Worm (Caenorhabditis elegans) whole organism, dauer: Measurements from ENCODE around the gene urm-1.

Experiments used
- unc-62 ChIP-seq: sonication (generic microtip); optimal IDR thresholded peaks from 2 replicates; lab custom pipeline; 2017; ENCODE audit warnings: missing biosample characterization, missing genetic modification reagents, missing genetic modification characterization

urm-1 gene

ce11 chrIII:10505182-10505581, at the start of gene urm-1, which contains the start of gene taf-11.3:
TSS of gene urm-1 (plus strand) at chrIII:10505480.
TSS of gene taf-11.3 (minus strand) at chrIII:10505250.
- no peak for TF ChIP-seq unc-62 (GFP tag; lab: Kevin White, UChicago)

DNA sequence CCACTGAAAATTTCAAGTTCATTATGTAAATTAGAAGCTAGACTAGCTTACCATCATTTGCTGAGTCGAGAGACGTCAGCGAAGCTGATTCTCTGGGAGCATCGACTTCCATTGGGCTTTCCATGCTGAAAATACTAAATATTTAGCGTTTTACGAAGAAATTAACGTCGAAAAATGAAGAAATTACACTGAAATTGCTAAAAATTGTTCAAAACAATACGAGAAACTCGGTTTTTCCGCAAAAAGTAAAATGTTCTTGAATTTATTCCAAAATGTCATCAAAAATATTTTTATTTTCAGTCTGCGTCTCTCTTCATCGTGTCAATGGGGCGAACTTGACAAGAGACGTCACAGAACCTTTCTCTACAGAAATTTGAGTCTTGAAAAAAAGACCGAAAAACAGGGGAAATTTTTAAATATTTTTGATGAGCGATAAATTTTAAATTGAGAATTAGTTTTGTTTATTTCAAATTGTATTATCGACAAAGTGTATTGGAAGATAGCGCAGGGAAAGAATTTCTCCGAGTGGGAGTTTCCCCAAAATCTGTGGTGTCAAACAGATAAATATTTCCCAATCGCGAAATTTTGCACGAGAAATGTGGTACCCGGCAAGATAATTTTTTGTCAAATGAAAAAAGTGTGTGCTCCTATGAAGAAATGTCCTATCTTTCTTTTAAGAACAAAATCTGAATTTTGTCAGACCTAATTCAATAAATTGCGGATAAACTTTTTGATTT, 44.7 kb upstream of the urm-1 start, which contains the start of gene ecps-1:
ecps-1 (minus strand) TSS at position 125 of the 737 bp plus-strand sequence.
- no peak for TF ChIP-seq unc-62 (GFP tag; lab: Kevin White, UChicago)

DNA sequence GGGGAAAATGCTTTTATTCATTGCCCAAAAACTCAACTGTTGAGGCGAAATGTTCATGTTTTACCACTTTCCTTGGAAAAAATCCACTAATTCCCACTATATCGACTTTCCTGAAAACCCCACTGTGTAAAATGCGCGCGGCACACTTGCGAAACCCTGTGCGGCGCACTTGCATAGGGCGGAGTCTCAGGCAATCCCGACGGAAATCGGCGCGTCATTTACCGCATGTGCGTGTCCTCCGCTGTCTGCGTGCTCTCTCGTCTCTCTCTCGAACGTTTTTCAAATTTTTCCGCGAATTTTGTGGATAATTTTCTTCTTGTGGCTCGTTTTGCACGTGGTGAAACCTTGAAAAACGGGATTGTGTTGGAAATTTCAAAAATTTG, 44.1 kb upstream of the urm-1 start, which contains the start of gene atx-2:
atx-2 (plus strand) TSS at position 226 of the 383 bp plus-strand sequence.
- no peak for TF ChIP-seq unc-62 (GFP tag; lab: Kevin White, UChicago)

- TF ChIP-seq unc-62 (GFP tag; lab: Kevin White, UChicago): no peak
Observed at ce11 chrIII:10462935-10463548, 42.2 kb upstream of the urm-1 start.

- TF ChIP-seq unc-62 (GFP tag; lab: Kevin White, UChicago): no peak
Observed at ce11 chrIII:10463653-10464052, 41.6 kb upstream of the urm-1 start.

DNA sequence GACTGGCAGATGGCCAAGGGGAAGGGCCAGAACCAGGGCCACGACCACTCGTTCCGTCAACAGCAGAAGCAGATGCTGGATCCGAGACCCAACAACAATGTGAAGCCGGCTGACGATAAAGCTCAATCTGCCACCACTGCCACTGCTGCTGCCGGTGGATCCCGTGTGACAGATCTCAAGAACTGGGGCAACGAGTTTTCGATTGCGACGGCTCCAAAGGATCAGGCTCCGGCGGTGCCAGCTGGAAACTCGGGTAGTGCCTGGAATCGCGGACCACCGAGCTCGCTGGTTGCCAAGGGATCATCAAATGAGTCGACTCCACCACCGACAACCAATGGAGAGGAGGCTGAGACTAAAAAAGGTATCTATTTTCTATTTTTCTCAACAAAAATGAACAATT, 40.8 kb upstream of the urm-1 start:
- TF ChIP-seq unc-62 (GFP tag; lab: Kevin White, UChicago): no peak

- TF ChIP-seq unc-62 (GFP tag; lab: Kevin White, UChicago): no peak
Observed at ce11 chrIII:10469574-10470055, 35.7 kb upstream of the urm-1 start, which contains the start of gene D2045.5. TSS of gene D2045.5 (minus strand) at chrIII:10469624.

ce11 chrIII:10470927-10471326, 34.4 kb upstream of the urm-1 start, which contains the start of gene cul-1:
TSS of gene cul-1 (plus strand) at chrIII:10471237.
- no peak for TF ChIP-seq unc-62 (GFP tag; lab: Kevin White, UChicago)

ce11 chrIII:10474945-10475344, 30.3 kb upstream of the urm-1 start, which contains the start of gene D2045.9:
TSS of gene D2045.9 (plus strand) at chrIII:10475245.
- TF ChIP-seq unc-62 (GFP tag; lab: Kevin White, UChicago): no peak

- no peak for TF ChIP-seq unc-62 (GFP tag; lab: Kevin White, UChicago)
Observed at ce11 chrIII:10479180-10479579, 26.1 kb upstream of the urm-1 start, which contains the start of gene D2045.7. TSS of gene D2045.7 (plus strand) at chrIII:10479480.

DNA sequence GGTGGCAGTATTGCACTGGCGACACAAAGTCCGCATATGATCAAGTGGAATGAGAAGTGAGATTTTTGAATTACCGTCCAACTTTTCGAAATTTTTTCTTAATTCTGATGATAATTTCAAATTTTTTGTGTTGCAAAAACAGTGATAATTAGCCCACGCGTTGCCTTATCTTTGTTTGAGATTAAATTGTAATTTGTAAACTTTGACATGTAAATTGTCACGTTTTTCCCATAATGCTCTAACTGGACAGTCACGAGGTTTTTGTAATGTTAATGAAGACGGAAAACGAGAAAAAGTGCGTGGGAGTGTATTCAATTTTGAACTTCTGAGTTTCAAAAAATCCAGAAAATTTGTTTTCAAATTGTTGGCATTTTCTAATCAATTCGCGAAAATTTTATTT, 23.8 kb upstream of the urm-1 start:
- no peak for TF ChIP-seq unc-62 (GFP tag; lab: Kevin White, UChicago)

- no peak for TF ChIP-seq unc-62 (GFP tag; lab: Kevin White, UChicago)
Observed at ce11 chrIII:10481988-10482387, 23.3 kb upstream of the urm-1 start, which contains the start of gene D2045.8. TSS of gene D2045.8 (plus strand) at chrIII:10482288.

ce11 chrIII:10486455-10486854, 18.8 kb upstream of the urm-1 start:
- TF ChIP-seq unc-62 (GFP tag; lab: Kevin White, UChicago): no peak

DNA sequence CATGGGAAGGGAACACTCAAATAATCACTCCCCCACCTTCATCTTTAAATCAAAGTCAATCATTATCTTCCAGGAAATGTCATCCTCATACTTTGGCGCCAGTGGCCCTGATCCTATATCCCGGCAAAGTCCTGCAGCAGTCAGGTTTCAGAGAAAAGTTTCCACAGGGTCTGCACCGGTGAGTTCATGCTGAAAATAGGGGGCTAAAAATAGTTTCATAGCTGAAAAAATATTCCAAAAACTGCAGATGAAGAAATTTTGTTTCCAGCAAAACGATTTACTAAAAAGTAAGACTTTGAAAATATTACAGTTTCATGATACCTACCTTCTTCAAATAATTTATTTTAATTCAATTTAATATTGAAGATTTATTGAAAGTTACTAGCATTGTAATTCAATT, 17.2 kb upstream of the urm-1 start, which contains the start of gene ptr-25:
ptr-25 (plus strand) TSS at position 73 of the 400 bp plus-strand sequence.
- TF ChIP-seq unc-62 (GFP tag; lab: Kevin White, UChicago): no peak

DNA sequence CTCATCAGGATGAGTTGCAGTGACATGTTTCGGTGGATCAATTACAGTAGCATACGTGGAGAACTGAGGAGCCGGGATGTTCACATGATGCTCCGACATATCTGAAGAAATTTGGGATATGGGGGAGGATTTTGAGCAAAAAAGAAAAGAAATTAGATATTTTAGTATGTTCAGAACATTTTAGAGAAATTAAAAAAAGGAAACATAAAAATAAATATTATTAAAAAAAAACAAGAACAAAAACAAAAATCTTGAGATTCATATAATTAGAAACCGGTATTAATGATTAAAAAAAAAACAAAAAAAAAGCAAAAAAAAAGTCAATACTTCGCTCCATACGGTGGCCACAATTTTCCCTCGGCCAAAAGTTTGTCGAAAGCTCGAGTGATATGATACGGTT, 1.5 kb upstream of the urm-1 start, which contains the start of gene rab-33:
rab-33 (minus strand) TSS at position 101 of the 400 bp plus-strand sequence.
- TF ChIP-seq unc-62 (GFP tag; lab: Kevin White, UChicago): no peak
